Fruit fly (Drosophila melanogaster) whole organism, wandering third instar larva: ENCODE results near the gene CG17118.
A peak's percentile ranks its signal among the peaks of the same experiment; 100 is the strongest.

Experiments
- Abd-B ChIP-seq: fragments of >200 bp; optimal IDR thresholded peaks from 2 replicates; lab custom pipeline; 2017; ENCODE audit warnings: missing biosample characterization, missing genetic modification characterization
- CG32264 ChIP-seq: fragments of 200-800 bp; sonication (Bioruptor generic); optimal IDR thresholded peaks from 2 replicates; lab custom pipeline; 2016; ENCODE audit warnings: missing biosample characterization, missing genetic modification characterization
- CG9705 ChIP-seq: fragments of 200-800 bp; sonication (Bioruptor generic); optimal IDR thresholded peaks from 2 replicates; lab custom pipeline; 2018; ENCODE audit warnings: missing biosample characterization, mild to moderate bottlenecking, missing genetic modification characterization
- CrebA ChIP-seq: fragments of 200-800 bp; sonication (Bioruptor generic); optimal IDR thresholded peaks from 2 replicates; lab custom pipeline; 2016; ENCODE audit warnings: missing biosample characterization, mild to moderate bottlenecking, missing genetic modification characterization, borderline replicate concordance
- Dfd ChIP-seq: fragments of >200 bp; optimal IDR thresholded peaks from 2 replicates; lab custom pipeline; 2017; ENCODE audit warnings: missing biosample characterization, missing genetic modification characterization
- Dif ChIP-seq: fragments of 200-275, 200-300 bp; sonication (Bioruptor generic); optimal IDR thresholded peaks from 2 replicates; lab custom pipeline; 2018; ENCODE audit warnings: missing biosample characterization, missing genetic modification characterization; ENCODE audit not compliant: partially characterized antibody
- GATAd ChIP-seq: sonication (Bioruptor generic); optimal IDR thresholded peaks from 2 replicates; lab custom pipeline; 2016; ENCODE audit warnings: missing biosample characterization, missing genetic modification characterization
- HLH106 ChIP-seq: fragments of 200-800 bp; optimal IDR thresholded peaks from 3 replicates; lab custom pipeline; 2019; ENCODE audit warnings: missing biosample characterization, mild to moderate bottlenecking, missing genetic modification characterization, moderate library complexity
- Hnf4 ChIP-seq: fragments of 200-800 bp; sonication (Bioruptor generic); optimal IDR thresholded peaks from 2 replicates; lab custom pipeline; 2016; ENCODE audit warnings: missing biosample characterization, mild to moderate bottlenecking, missing genetic modification characterization
- Hr78 ChIP-seq: fragments of >200 bp; optimal IDR thresholded peaks from 2 replicates; lab custom pipeline; 2017; ENCODE audit warnings: missing biosample characterization, missing genetic modification characterization
- Hr83 ChIP-seq: fragments of 200-300 bp; sonication (Bioruptor generic); optimal IDR thresholded peaks from 2 replicates; lab custom pipeline; 2016; ENCODE audit warnings: missing biosample characterization, mild to moderate bottlenecking, missing genetic modification characterization, moderate library complexity; ENCODE audit not compliant: poor library complexity, severe bottlenecking
- Jra ChIP-seq: sonication (Bioruptor generic); optimal IDR thresholded peaks from 2 replicates; lab custom pipeline; 2016; ENCODE audit warnings: missing biosample characterization, missing genetic modification characterization
- Mio ChIP-seq: sonication (Bioruptor generic); optimal IDR thresholded peaks from 2 replicates; lab custom pipeline; 2016; ENCODE audit warnings: missing biosample characterization, missing genetic modification characterization
- Myc ChIP-seq: fragments of >200 bp; optimal IDR thresholded peaks from 2 replicates; lab custom pipeline; 2017
- N ChIP-seq: fragments of >200 bp; optimal IDR thresholded peaks from 2 replicates; lab custom pipeline; 2018; ENCODE audit warnings: missing biosample characterization, missing external identifiers, missing genetic modification characterization
- OdsH ChIP-seq: fragments of 200-800 bp; sonication (Bioruptor generic); optimal IDR thresholded peaks from 2 replicates; lab custom pipeline; 2016; ENCODE audit warnings: missing biosample characterization, mild to moderate bottlenecking, missing genetic modification characterization
- Rel ChIP-seq, 2 experiments: fragments of 200-800 bp; sonication (Bioruptor generic) in 1 of 2; optimal IDR thresholded peaks; 2 replicates in 1 of 2; 3 replicates in 1 of 2; lab custom pipeline; 2016 to 2019; ENCODE audit warnings: mild to moderate bottlenecking in 2 of 2, missing biosample characterization in 2 of 2, missing genetic modification characterization in 2 of 2, moderate library complexity in 1 of 2
- Sp1 ChIP-seq: fragments of 200-800 bp; sonication (Bioruptor generic); optimal IDR thresholded peaks from 3 replicates; lab custom pipeline; 2019; ENCODE audit warnings: missing biosample characterization, mild to moderate bottlenecking, missing genetic modification characterization, moderate library complexity
- Vsx2 ChIP-seq: fragments of 200-300, 225-300 bp; sonication (Bioruptor generic); optimal IDR thresholded peaks from 2 replicates; lab custom pipeline; 2018; ENCODE audit warnings: missing biosample characterization, missing genetic modification characterization; ENCODE audit not compliant: partially characterized antibody
- br ChIP-seq: fragments of 200-800 bp; sonication (Bioruptor generic); optimal IDR thresholded peaks from 2 replicates; lab custom pipeline; 2016; ENCODE audit warnings: missing biosample characterization, missing genetic modification characterization
- brk ChIP-seq: fragments of 200-800 bp; sonication (Bioruptor generic); optimal IDR thresholded peaks from 2 replicates; lab custom pipeline; 2016; ENCODE audit warnings: missing biosample characterization, mild to moderate bottlenecking, missing genetic modification characterization
- dl ChIP-seq, 2 experiments: fragments of 175-275, 200-275 bp in 1 of 2; fragments of 200-275 bp in 1 of 2; sonication (Bioruptor generic); optimal IDR thresholded peaks; lab custom pipeline; 2018; ENCODE audit warnings: mild to moderate bottlenecking in 2 of 2, missing biosample characterization in 2 of 2, missing genetic modification characterization in 2 of 2, moderate library complexity in 2 of 2; ENCODE audit not compliant: partially characterized antibody in 2 of 2, insufficient read depth in 1 of 2
- dmrt93B ChIP-seq: fragments of 200-800 bp; sonication (Bioruptor generic); optimal IDR thresholded peaks from 2 replicates; lab custom pipeline; 2018; ENCODE audit warnings: missing biosample characterization, mild to moderate bottlenecking, missing genetic modification characterization
- ey ChIP-seq: fragments of 200-800 bp; sonication (Bioruptor generic); optimal IDR thresholded peaks from 2 replicates; lab custom pipeline; 2016; ENCODE audit warnings: missing biosample characterization, missing genetic modification characterization
- foxo ChIP-seq, 2 experiments: fragments of 200-800 bp; sonication (Bioruptor generic); optimal IDR thresholded peaks; 2 replicates in 1 of 2; 3 replicates in 1 of 2; lab custom pipeline; 2016 to 2017; ENCODE audit warnings: missing biosample characterization in 2 of 2, missing genetic modification characterization in 2 of 2
- fru ChIP-seq: fragments of 200-800 bp; sonication (Bioruptor generic); optimal IDR thresholded peaks from 3 replicates; lab custom pipeline; 2016; ENCODE audit warnings: missing biosample characterization, mild to moderate bottlenecking, missing genetic modification characterization
- h ChIP-seq: fragments of 200-800 bp; sonication (Bioruptor generic); optimal IDR thresholded peaks from 3 replicates; lab custom pipeline; 2016; ENCODE audit warnings: missing biosample characterization, mild to moderate bottlenecking, missing genetic modification characterization
- lola ChIP-seq: fragments of >200 bp; optimal IDR thresholded peaks from 2 replicates; lab custom pipeline; 2017; ENCODE audit warnings: missing biosample characterization, missing genetic modification characterization
- pan ChIP-seq: fragments of >200 bp; optimal IDR thresholded peaks from 2 replicates; lab custom pipeline; 2017
- psq ChIP-seq: fragments of 200-800 bp; sonication (Bioruptor generic); optimal IDR thresholded peaks from 3 replicates; lab custom pipeline; 2017; ENCODE audit warnings: missing biosample characterization, mild to moderate bottlenecking, missing genetic modification characterization, moderate library complexity
- rgr ChIP-seq: fragments of 200-800 bp; sonication (Bioruptor generic); optimal IDR thresholded peaks from 3 replicates; lab custom pipeline; 2016; ENCODE audit warnings: missing biosample characterization, mild to moderate bottlenecking, missing genetic modification characterization
- sage ChIP-seq: fragments of 200-800 bp; sonication (Bioruptor generic); optimal IDR thresholded peaks from 2 replicates; lab custom pipeline; 2016; ENCODE audit warnings: missing biosample characterization, mild to moderate bottlenecking, missing genetic modification characterization
- sv ChIP-seq: fragments of 200-800 bp; sonication (Bioruptor generic); optimal IDR thresholded peaks from 3 replicates; lab custom pipeline; 2016; ENCODE audit warnings: missing biosample characterization, missing genetic modification characterization
- tai ChIP-seq: sonication (Bioruptor generic); optimal IDR thresholded peaks from 2 replicates; lab custom pipeline; 2016; ENCODE audit warnings: missing biosample characterization, missing genetic modification characterization
- usp ChIP-seq: fragments of >200 bp; optimal IDR thresholded peaks from 2 replicates; lab custom pipeline; 2017; ENCODE audit warnings: missing biosample characterization, missing genetic modification characterization
- woc ChIP-seq: sonication (Bioruptor generic); optimal IDR thresholded peaks from 2 replicates; lab custom pipeline; 2016; ENCODE audit warnings: missing biosample characterization, mild to moderate bottlenecking, missing genetic modification characterization

CG17118 gene

dm6 chr2L:10735923-10736322 lies 5.9 kb downstream of the CG17118 start, which contains the start of gene Nup107:
Gene Nup107, minus strand, starts transcription at chr2L:10736071.
- TF ChIP-seq N (GFP tag; lab: Kevin White, UChicago) (peak; percentile 81), CG32264 (GFP tag; lab: Kevin White, UChicago) (no peak), ey (GFP tag; lab: Kevin White, UChicago) (no peak)
- TF ChIP-seq, all 38 proteins: peak for 1

dm6 chr2L:10736993-10737756 lies 7.1 kb downstream of the CG17118 start, which contains the start of the genes Vha16-5 and CG12299:
Gene Vha16-5, minus strand, starts transcription at chr2L:10737043.
Gene CG12299, plus strand, starts transcription at chr2L:10737345.
- TF ChIP-seq Hr83 (peak; percentile 91), lola (no peak), ey (GFP tag; lab: Kevin White, UChicago) (peak; percentile 67), rgr (peak; percentile 73), h (GFP tag; lab: Kevin White, UChicago) (no peak), Rel (GFP tag; optimal IDR thresholded peaks at IDR 0.05; lab: Kevin White, UChicago) (no peak), Rel (tag; optimal IDR thresholded peaks at IDR 0.05; lab: Kevin White, UChicago) (no peak), Abd-B (no peak), CG32264 (GFP tag; lab: Kevin White, UChicago) (peak; percentile 26), usp (GFP tag; lab: Kevin White, UChicago) (no peak), Myc (no peak), HLH106 (tag; lab: Kevin White, UChicago) (no peak), foxo (GFP tag; optimal IDR thresholded peaks at IDR 0.05; lab: Kevin White, UChicago) (no peak), Dif (GFP tag; lab: Kevin White, UChicago) (peak; percentile 100), Mio (GFP tag; lab: Kevin White, UChicago) (no peak), brk (GFP tag; lab: Kevin White, UChicago) (no peak), GATAd (GFP tag; lab: Kevin White, UChicago) (peak; percentile 75), Dfd (no peak), dmrt93B (GFP tag; lab: Kevin White, UChicago) (no peak), pan (no peak), br (GFP tag; lab: Kevin White, UChicago) (peak; percentile 67), dl (GFP tag; optimal IDR thresholded peaks at IDR 0.05; lab: Kevin White, UChicago; ENCODE audit: insufficient read depth in 1 of 2, partially characterized antibody in 2 of 2) (peak; percentile 98 to 100), Sp1 (GFP tag; lab: Kevin White, UChicago) (no peak), sage (no peak), Vsx2 (GFP tag; lab: Kevin White, UChicago) (peak; percentile 100), sv (peak; percentile 87), OdsH (GFP tag; lab: Kevin White, UChicago) (peak; percentile 61), woc (no peak), Hnf4 (GFP tag; lab: Kevin White, UChicago) (no peak), Jra (no peak), fru (GFP tag; lab: Kevin White, UChicago) (no peak), psq (GFP tag; lab: Kevin White, UChicago) (peak; percentile 41), Hr78 (GFP tag; lab: Kevin White, UChicago) (no peak), tai (no peak), CG9705 (GFP tag; lab: Kevin White, UChicago) (no peak), CrebA (GFP tag; lab: Kevin White, UChicago) (no peak), N (GFP tag; lab: Kevin White, UChicago) (no peak)

dm6 chr2L:10743714-10744113 lies 13.7 kb downstream of the CG17118 start, which contains the start of gene CG6729:
Gene CG6729, minus strand, starts transcription at chr2L:10743935.
- TF ChIP-seq CG9705 (GFP tag; lab: Kevin White, UChicago) = no peak
- no peak for TF ChIP-seq psq (GFP tag; lab: Kevin White, UChicago)
- no peak for TF ChIP-seq CG32264 (GFP tag; lab: Kevin White, UChicago)
- TF ChIP-seq Sp1 (GFP tag; lab: Kevin White, UChicago) = no peak
